Worm (Caenorhabditis elegans) whole organism, L1 larva: ENCODE data around the gene col-152.

Experiments used
- aha-1 ChIP-seq: fragments of 150-350 bp; optimal IDR thresholded peaks from 2 replicates; lab custom pipeline; 2014; ENCODE audit warnings: missing biosample characterization, missing genetic modification characterization
- ama-1 ChIP-seq: fragments of 150-350 bp; optimal IDR thresholded peaks from 2 replicates; lab custom pipeline; 2014
- elt-2 ChIP-seq: sonication (generic microtip); optimal IDR thresholded peaks from 2 replicates; lab custom pipeline; 2016; ENCODE audit warnings: missing genetic modification characterization, mild to moderate bottlenecking, inconsistent platforms, missing compliant biosample characterization, missing genetic modification reagents
- elt-3 ChIP-seq, 6 experiments: fragments of 150-350 bp in 1 of 6; sonication (generic microtip); optimal IDR thresholded peaks; 2 replicates each; lab custom pipeline; 2017 to 2018; ENCODE audit warnings: missing biosample characterization in 6 of 6, missing genetic modification characterization in 6 of 6, inconsistent platforms in 1 of 6
- fkh-10 ChIP-seq: sonication (generic microtip); optimal IDR thresholded peaks from 2 replicates; lab custom pipeline; 2017; ENCODE audit warnings: missing biosample characterization, missing genetic modification reagents, missing genetic modification characterization
- lin-13 ChIP-seq: fragments of 150-350 bp; optimal IDR thresholded peaks from 2 replicates; lab custom pipeline; 2014; ENCODE audit warnings: missing biosample characterization, missing genetic modification reagents, missing genetic modification characterization
- mdl-1 ChIP-seq, 2 experiments: fragments of 150-350 bp; optimal IDR thresholded peaks; 2 replicates each; lab custom pipeline; 2014 to 2017; ENCODE audit warnings: missing biosample characterization in 2 of 2, missing genetic modification characterization in 2 of 2, inconsistent platforms in 1 of 2
- nhr-11 ChIP-seq: fragments of 150-350 bp; optimal IDR thresholded peaks from 2 replicates; lab custom pipeline; 2014; ENCODE audit warnings: missing biosample characterization, missing genetic modification characterization
- nhr-28 ChIP-seq: fragments of 150-350 bp; optimal IDR thresholded peaks from 2 replicates; lab custom pipeline; 2014; ENCODE audit warnings: missing biosample characterization, missing genetic modification characterization
- nhr-90 ChIP-seq: sonication (generic microtip); optimal IDR thresholded peaks from 2 replicates; lab custom pipeline; 2016; ENCODE audit warnings: mild to moderate bottlenecking, missing genetic modification characterization, missing compliant biosample characterization; ENCODE audit not compliant: poor library complexity
- swsn-7 ChIP-seq: sonication (generic microtip); optimal IDR thresholded peaks from 2 replicates; lab custom pipeline; 2016; ENCODE audit warnings: missing genetic modification characterization, missing compliant biosample characterization
- unc-130 ChIP-seq: fragments of 150-350 bp; optimal IDR thresholded peaks from 2 replicates; lab custom pipeline; 2017; ENCODE audit warnings: missing biosample characterization, missing genetic modification characterization, inconsistent platforms
- ztf-4 ChIP-seq: fragments of 150-350 bp; optimal IDR thresholded peaks from 2 replicates; lab custom pipeline; 2014; ENCODE audit warnings: missing biosample characterization, missing genetic modification characterization

DNA sequence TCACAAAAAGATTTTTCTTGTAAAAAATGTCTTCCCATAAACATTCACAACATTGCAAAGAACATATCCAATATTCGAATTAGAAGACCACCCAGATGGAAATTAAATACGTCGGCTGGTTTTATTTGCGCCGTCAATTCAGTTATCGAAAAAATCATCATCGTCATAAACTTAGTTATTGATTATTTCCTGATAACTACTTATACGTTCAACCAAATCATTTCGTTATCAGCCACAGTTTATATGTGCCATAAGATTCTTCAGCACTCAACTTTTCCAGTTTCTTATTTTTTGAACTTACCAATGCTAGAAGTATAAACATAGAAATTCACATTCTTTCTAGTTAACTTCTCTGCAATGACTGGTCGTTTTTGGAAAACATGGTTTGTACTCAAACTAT is 19.9 kb downstream of the col-152 start:
- no peak for TF ChIP-seq nhr-90
- TF ChIP-seq mdl-1 (tag; optimal IDR thresholded peaks at IDR 0.05; lab: Kevin White, UChicago): no peak
- no peak for TF ChIP-seq elt-3 (tag; optimal IDR thresholded peaks at IDR 0.05; lab: Kevin White, UChicago)
- no peak for TF ChIP-seq fkh-10
- TF ChIP-seq unc-130 (tag; lab: Kevin White, UChicago): no peak
- TF ChIP-seq ztf-4 (tag; lab: Kevin White, UChicago): no peak
- TF ChIP-seq swsn-7 (tag; lab: Kevin White, UChicago): no peak
- no peak for TF ChIP-seq aha-1 (tag; lab: Kevin White, UChicago)
- TF ChIP-seq ama-1 (lab: Kevin White, UChicago): no peak
- no peak for TF ChIP-seq nhr-11
- peak; percentile 40 for TF ChIP-seq elt-2
- TF ChIP-seq nhr-28: no peak
- TF ChIP-seq lin-13: no peak
